Worm (Caenorhabditis elegans) whole organism, L4 larva: ENCODE results near the gene nhr-104.
A peak's percentile ranks its signal among the peaks of the same experiment; 100 is the strongest.

ENCODE experiments used
- F37D6.2 ChIP-seq: sonication (generic microtip); optimal IDR thresholded peaks from 2 replicates; lab custom pipeline; 2016; ENCODE audit warnings: mild to moderate bottlenecking, missing genetic modification characterization, missing compliant biosample characterization
- F49E8.2 ChIP-seq: sonication (generic microtip); optimal IDR thresholded peaks from 2 replicates; lab custom pipeline; 2016; ENCODE audit warnings: missing compliant biosample characterization, mild to moderate bottlenecking, missing genetic modification characterization, borderline replicate concordance
- T20F7.1 ChIP-seq: fragments of 200-800 bp; sonication (Bioruptor generic); optimal IDR thresholded peaks from 2 replicates; lab custom pipeline; 2018; ENCODE audit warnings: mild to moderate bottlenecking, missing genetic modification characterization, missing compliant biosample characterization
- T26A8.4 ChIP-seq: fragments of 200-800 bp; sonication (Bioruptor generic); IDR thresholded peaks from 2 replicates; pipeline ENCODE4 v1.3.6; 2022; ENCODE audit warnings: missing genetic modification characterization, missing compliant biosample characterization
- Y105C5A.15 ChIP-seq: fragments of 200-800 bp; sonication (Bioruptor generic); IDR thresholded peaks from 2 replicates; pipeline ENCODE4 v1.3.6; 2022; ENCODE audit warnings: missing genetic modification characterization, missing compliant biosample characterization
- Y5F2A.4 ChIP-seq: fragments of 200-800 bp; sonication (Bioruptor generic); optimal IDR thresholded peaks from 2 replicates; lab custom pipeline; 2018; ENCODE audit warnings: mild to moderate bottlenecking, missing genetic modification characterization, missing compliant biosample characterization
- aha-1 ChIP-seq: fragments of 150-350 bp; peaks from one replicate; lab custom pipeline; 2014; ENCODE audit warnings: missing biosample characterization, missing genetic modification characterization
- arid-1 ChIP-seq: fragments of 200-800 bp; sonication (Bioruptor generic); conservative IDR thresholded peaks from 2 replicates; pipeline ENCODE4 v1.3.6; 2022; ENCODE audit warnings: missing genetic modification reagents, missing genetic modification characterization, missing compliant biosample characterization
- attf-4 ChIP-seq: sonication (generic microtip); optimal IDR thresholded peaks from 3 replicates; lab custom pipeline; 2017; ENCODE audit warnings: missing biosample characterization, missing genetic modification characterization
- ceh-44 ChIP-seq: fragments of 200-800 bp; sonication (Bioruptor generic); IDR thresholded peaks from 2 replicates; pipeline ENCODE4 v1.3.6; 2022; ENCODE audit warnings: missing genetic modification reagents, missing genetic modification characterization, missing compliant biosample characterization
- ces-1 ChIP-seq: fragments of 150-350 bp; sonication (generic microtip); optimal IDR thresholded peaks from 4 replicates; lab custom pipeline; 2014; ENCODE audit warnings: missing biosample characterization, missing genetic modification reagents, missing genetic modification characterization
- daf-12 ChIP-seq: fragments of 150-350 bp; optimal IDR thresholded peaks from 2 replicates; lab custom pipeline; 2014; ENCODE audit warnings: missing biosample characterization, missing genetic modification reagents, missing genetic modification characterization
- daf-16 ChIP-seq, 3 experiments: sonication (generic microtip); optimal IDR thresholded peaks; 2 replicates each; lab custom pipeline; 2016 to 2017; ENCODE audit warnings: missing genetic modification characterization in 3 of 3, missing genetic modification reagents in 3 of 3, mild to moderate bottlenecking in 2 of 3, missing compliant biosample characterization in 2 of 3, missing biosample characterization in 1 of 3, moderate library complexity in 1 of 3
- daf-19 ChIP-seq: fragments of 200-800 bp; sonication (Bioruptor generic); conservative IDR thresholded peaks from 2 replicates; pipeline ENCODE4 v1.3.6; 2022; ENCODE audit warnings: missing genetic modification characterization, missing compliant biosample characterization
- dmd-6 ChIP-seq: fragments of 200-800 bp; sonication (Bioruptor generic); IDR thresholded peaks from 2 replicates; pipeline ENCODE4 v1.3.6; 2022; ENCODE audit warnings: missing genetic modification reagents, missing genetic modification characterization, missing compliant biosample characterization
- dve-1 ChIP-seq: sonication (generic microtip); optimal IDR thresholded peaks from 2 replicates; lab custom pipeline; 2017; ENCODE audit warnings: antibody characterized with exemption, mild to moderate bottlenecking, missing genetic modification characterization, missing compliant biosample characterization; ENCODE audit not compliant: insufficient read depth
- egl-27 ChIP-seq: sonication (generic microtip); optimal IDR thresholded peaks from 3 replicates; lab custom pipeline; 2017; ENCODE audit warnings: missing biosample characterization, missing genetic modification reagents, missing genetic modification characterization
- egl-43 ChIP-seq: fragments of 200-800 bp; sonication (Bioruptor generic); IDR thresholded peaks from 2 replicates; pipeline ENCODE4 v1.3.6; 2022; ENCODE audit warnings: missing genetic modification reagents, missing genetic modification characterization, missing compliant biosample characterization
- fos-1 ChIP-seq: fragments of 150-350 bp; optimal IDR thresholded peaks from 2 replicates; lab custom pipeline; 2014; ENCODE audit warnings: missing biosample characterization, missing genetic modification characterization
- hif-1 ChIP-seq, 2 experiments: sonication (generic microtip); optimal IDR thresholded peaks; 2 replicates each; lab custom pipeline; 2016 to 2017; ENCODE audit warnings: missing compliant biosample characterization in 2 of 2, missing genetic modification characterization in 2 of 2, missing genetic modification reagents in 2 of 2, missing genotype in 2 of 2, mild to moderate bottlenecking in 1 of 2
- hlh-30 ChIP-seq: sonication (generic microtip); optimal IDR thresholded peaks from 2 replicates; lab custom pipeline; 2017; ENCODE audit warnings: antibody characterized with exemption, mild to moderate bottlenecking, missing genetic modification characterization, missing compliant biosample characterization; ENCODE audit not compliant: insufficient read depth
- lin-29 ChIP-seq: fragments of 200-800 bp; sonication (Bioruptor generic); IDR thresholded peaks from 2 replicates; pipeline ENCODE4 v1.3.6; 2022; ENCODE audit warnings: missing genetic modification reagents, missing genetic modification characterization, missing compliant biosample characterization
- lin-38 ChIP-seq: fragments of 200-800 bp; sonication (Bioruptor generic); IDR thresholded peaks from 2 replicates; pipeline ENCODE4 v1.3.6; 2022; ENCODE audit warnings: missing genetic modification reagents, missing genetic modification characterization, missing compliant biosample characterization
- mdl-1 ChIP-seq, 2 experiments: fragments of 150-350 bp in 1 of 2; sonication (generic microtip) in 1 of 2; optimal IDR thresholded peaks; 2 replicates each; lab custom pipeline; 2014 to 2017; ENCODE audit warnings: missing biosample characterization in 2 of 2, missing genetic modification characterization in 2 of 2
- mdt-29 ChIP-seq: fragments of 200-800 bp; sonication (Bioruptor generic); IDR thresholded peaks from 2 replicates; pipeline ENCODE4 v1.3.6; 2022; ENCODE audit warnings: missing genetic modification reagents, missing genetic modification characterization, missing compliant biosample characterization
- mes-2 ChIP-seq: sonication (generic microtip); optimal IDR thresholded peaks from 2 replicates; lab custom pipeline; 2016; ENCODE audit warnings: missing genotype, mild to moderate bottlenecking, missing genetic modification characterization, missing compliant biosample characterization; ENCODE audit not compliant: poor library complexity, severe bottlenecking
- mxl-2 ChIP-seq: fragments of 200-800 bp; sonication (Bioruptor generic); conservative IDR thresholded peaks from 2 replicates; pipeline ENCODE4 v1.3.6; 2022; ENCODE audit warnings: missing genetic modification reagents, missing genetic modification characterization, missing compliant biosample characterization
- nhr-102 ChIP-seq: sonication (generic microtip); optimal IDR thresholded peaks from 2 replicates; lab custom pipeline; 2016; ENCODE audit warnings: mild to moderate bottlenecking, missing genetic modification characterization, moderate library complexity, missing compliant biosample characterization
- nhr-76 ChIP-seq: fragments of 150-350 bp; optimal IDR thresholded peaks from 2 replicates; lab custom pipeline; 2014; ENCODE audit warnings: missing biosample characterization, missing genetic modification characterization
- pha-4 ChIP-seq, 2 experiments: fragments of 150-350 bp in 1 of 2; fragments of 200-800 bp in 1 of 2; sonication (Bioruptor generic) in 1 of 2; IDR thresholded peaks in 1 of 2; optimal IDR thresholded peaks in 1 of 2; 2 replicates each; pipeline versions ENCODE4 v1.3.6 to Lab custom; 2014 to 2022; ENCODE audit warnings: missing genetic modification characterization in 2 of 2, missing genetic modification reagents in 2 of 2, missing biosample characterization in 1 of 2, missing compliant biosample characterization in 1 of 2
- php-3 ChIP-seq: fragments of 200-800 bp; sonication (Bioruptor generic); IDR thresholded peaks from 2 replicates; pipeline ENCODE4 v1.3.6; 2022; ENCODE audit warnings: missing genetic modification reagents, missing genetic modification characterization, missing compliant biosample characterization
- pqm-1 ChIP-seq: sonication (generic microtip); optimal IDR thresholded peaks from 2 replicates; lab custom pipeline; 2017; ENCODE audit warnings: missing biosample characterization, missing genetic modification characterization
- sdz-12 ChIP-seq: fragments of 200-800 bp; sonication (Bioruptor generic); optimal IDR thresholded peaks from 2 replicates; lab custom pipeline; 2018; ENCODE audit warnings: mild to moderate bottlenecking, missing genetic modification characterization, missing compliant biosample characterization
- spr-1 ChIP-seq: sonication (generic microtip); optimal IDR thresholded peaks from 2 replicates; lab custom pipeline; 2016; ENCODE audit warnings: mild to moderate bottlenecking, missing genetic modification characterization, missing compliant biosample characterization
- spr-3 ChIP-seq: fragments of 200-800 bp; sonication (Bioruptor generic); optimal IDR thresholded peaks from 2 replicates; lab custom pipeline; 2018; ENCODE audit warnings: mild to moderate bottlenecking, missing genetic modification characterization, missing compliant biosample characterization
- tag-97 ChIP-seq: fragments of 200-800 bp; sonication (Bioruptor generic); IDR thresholded peaks from 2 replicates; pipeline ENCODE4 v1.3.6; 2022; ENCODE audit warnings: missing genetic modification characterization, missing compliant biosample characterization
- vab-7 ChIP-seq: fragments of 200-800 bp; sonication (Bioruptor generic); IDR thresholded peaks from 2 replicates; pipeline ENCODE4 v1.3.6; 2022; ENCODE audit warnings: missing genetic modification reagents, missing genetic modification characterization, missing compliant biosample characterization
- zag-1 ChIP-seq: fragments of 150-350 bp; optimal IDR thresholded peaks from 2 replicates; lab custom pipeline; 2014; ENCODE audit warnings: missing biosample characterization, missing genetic modification characterization

The nhr-104 gene

ce11 chrIV:4810377-4810984, 22.0 kb upstream of the nhr-104 start, which contains the start of gene eif-1.A (continued):
- TF ChIP-seq spr-3 (GFP tag; lab: Kevin White, UChicago) (no peak), nhr-76 (tag; lab: Kevin White, UChicago) (no peak), tag-97 (no peak), pqm-1 (no peak)
- TF ChIP-seq, all 104 proteins: peak for 14

ce11 chrIV:4809813-4810212, 21.3 kb upstream of the nhr-104 start, which contains the start of gene H06H21.37:
Gene H06H21.37, minus strand, starts transcription at chrIV:4809974.
- TF ChIP-seq mdl-1 (tag; optimal IDR thresholded peaks at IDR 0.05; lab: Kevin White, UChicago) (no peak), T26A8.4 (GFP tag; lab: Robert Waterston, UW) (no peak), F37D6.2 (tag; lab: Kevin White, UChicago) (no peak), nhr-102 (tag; lab: Kevin White, UChicago) (no peak), ceh-44 (no peak)

- no peak for TF ChIP-seq ces-1 (GFP tag; lab: Kevin White, UChicago)
- no peak for TF ChIP-seq Y105C5A.15
- TF ChIP-seq dmd-6 = no peak
- no peak for TF ChIP-seq spr-1
- TF ChIP-seq sdz-12 (GFP tag; lab: Kevin White, UChicago) = no peak
- TF ChIP-seq attf-4 (tag; lab: Kevin White, UChicago) = no peak
- TF ChIP-seq php-3 (GFP tag; lab: Robert Waterston, UW) = no peak
- no peak for TF ChIP-seq mxl-2 (GFP tag; lab: Robert Waterston, UW)
- TF ChIP-seq fos-1 (tag; lab: Kevin White, UChicago) = no peak
- no peak for TF ChIP-seq daf-12
- TF ChIP-seq ceh-44 = no peak
- TF ChIP-seq mes-2 (tag; lab: Kevin White, UChicago) = no peak
- no peak for TF ChIP-seq egl-27 (tag; lab: Kevin White, UChicago)
Observed at ce11 chrIV:4809397-4809796, 20.9 kb upstream of the nhr-104 start, which contains the start of gene ubxn-6. Gene ubxn-6, minus strand, starts transcription at chrIV:4809497.

- TF ChIP-seq T20F7.1 (GFP tag; lab: Kevin White, UChicago) (no peak), lin-29 (GFP tag; lab: Robert Waterston, UW) (no peak), mdt-29 (no peak), hlh-30 (no peak), dve-1 (no peak), Y5F2A.4 (GFP tag; lab: Kevin White, UChicago) (no peak), zag-1 (tag; lab: Kevin White, UChicago) (no peak), F49E8.2 (tag; lab: Kevin White, UChicago) (no peak), pha-4 (GFP tag; IDR thresholded peaks at IDR 0.05; lab: Robert Waterston, UW) (peak; percentile 37; the same call in 1 of the 2 replicates), pha-4 (tag; optimal IDR thresholded peaks at IDR 0.05; lab: Kevin White, UChicago) (no peak), lin-38 (GFP tag; lab: Robert Waterston, UW) (peak; percentile 35; the same call in 1 of the 2 replicates), aha-1 (tag; lab: Kevin White, UChicago) (peak; percentile 25), hif-1 (tag; optimal IDR thresholded peaks at IDR 0.05; lab: Kevin White, UChicago) (no peak)
Observed at ce11 chrIV:4807219-4807618, 18.7 kb upstream of the nhr-104 start, which contains the start of gene H06H21.11. Gene H06H21.11, minus strand, starts transcription at chrIV:4807319.

ce11 chrIV:4806486-4806885, 18.0 kb upstream of the nhr-104 start, which contains the start of gene dpf-5:
Gene dpf-5, minus strand, starts transcription at chrIV:4806586.
- TF ChIP-seq daf-16 (GFP tag; optimal IDR thresholded peaks at IDR 0.05; lab: Kevin White, UChicago) (no peak), daf-16 (tag; optimal IDR thresholded peaks at IDR 0.05; lab: Kevin White, UChicago) (no peak), egl-43 (GFP tag; lab: Robert Waterston, UW) (no peak), lin-29 (GFP tag; lab: Robert Waterston, UW) (no peak), daf-19 (no peak), hif-1 (tag; optimal IDR thresholded peaks at IDR 0.05; lab: Kevin White, UChicago) (no peak), vab-7 (GFP tag; lab: Robert Waterston, UW) (no peak), arid-1 (GFP tag; lab: Robert Waterston, UW) (no peak), dve-1 (no peak)
- TF ChIP-seq, all 104 proteins: peak for 0
